Worm (Caenorhabditis elegans) whole organism, L4 larva: ENCODE data around the gene str-252.
A peak's percentile ranks its signal among the peaks of the same experiment; 100 is the strongest.

Source experiments
- aly-2 ChIP-seq: sonication (generic microtip); optimal IDR thresholded peaks from 2 replicates; lab custom pipeline; 2018; ENCODE audit warnings: missing biosample characterization, missing genetic modification characterization
- duxl-1 ChIP-seq: sonication (generic microtip); optimal IDR thresholded peaks from 2 replicates; lab custom pipeline; 2016; ENCODE audit warnings: mild to moderate bottlenecking, missing genetic modification characterization, moderate library complexity, missing compliant biosample characterization; ENCODE audit not compliant: poor library complexity
- egl-27 ChIP-seq: sonication (generic microtip); optimal IDR thresholded peaks from 3 replicates; lab custom pipeline; 2017; ENCODE audit warnings: missing biosample characterization, missing genetic modification reagents, missing genetic modification characterization
- hlh-11 ChIP-seq: fragments of 200-800 bp; sonication (Bioruptor generic); optimal IDR thresholded peaks from 2 replicates; lab custom pipeline; 2018; ENCODE audit warnings: mild to moderate bottlenecking, missing genetic modification characterization, missing compliant biosample characterization
- hmg-1.1 ChIP-seq: fragments of 200-800 bp; sonication (Bioruptor generic); IDR thresholded peaks from 2 replicates; pipeline ENCODE4 v1.3.6; 2022; ENCODE audit warnings: missing genetic modification reagents, missing genetic modification characterization, missing compliant biosample characterization
- lir-3 ChIP-seq: sonication (generic microtip); optimal IDR thresholded peaks from 2 replicates; lab custom pipeline; 2016; ENCODE audit warnings: mild to moderate bottlenecking, missing genetic modification characterization, missing compliant biosample characterization
- mep-1 ChIP-seq: fragments of 150-350 bp; sonication (generic microtip); optimal IDR thresholded peaks from 3 replicates; lab custom pipeline; 2014; ENCODE audit warnings: missing biosample characterization, missing genetic modification characterization
- skn-1 ChIP-seq: fragments of 150-350 bp; optimal IDR thresholded peaks from 2 replicates; lab custom pipeline; 2014; ENCODE audit warnings: missing biosample characterization, missing genetic modification characterization
- unc-39 ChIP-seq: sonication (generic microtip); optimal IDR thresholded peaks from 2 replicates; lab custom pipeline; 2017; ENCODE audit warnings: missing biosample characterization, missing genetic modification characterization
- unc-62 ChIP-seq, 3 experiments: fragments of 150-350 bp in 1 of 3; sonication (generic microtip); optimal IDR thresholded peaks in 2 of 3; peaks in 1 of 3; 1 replicate in 1 of 3; 2 replicates in 2 of 3; lab custom pipeline; 2014 to 2017; ENCODE audit warnings: missing biosample characterization in 3 of 3, missing genetic modification characterization in 3 of 3, missing genetic modification reagents in 3 of 3, missing genotype in 1 of 3
- zag-1 ChIP-seq: fragments of 150-350 bp; optimal IDR thresholded peaks from 2 replicates; lab custom pipeline; 2014; ENCODE audit warnings: missing biosample characterization, missing genetic modification characterization

ce11 chrV:13893583-13893982 lies 22.7 kb upstream of the str-252 start:
- TF ChIP-seq hlh-11 (tag; lab: Kevin White, UChicago) = peak; percentile 62
- TF ChIP-seq aly-2 (tag; lab: Kevin White, UChicago) = no peak
- TF ChIP-seq hmg-1.1 (GFP tag; lab: Robert Waterston, UW) = no peak
- TF ChIP-seq unc-39 (tag; lab: Kevin White, UChicago) = no peak
- no peak for TF ChIP-seq egl-27 (tag; lab: Kevin White, UChicago)
- TF ChIP-seq duxl-1 = peak; percentile 6
- no peak for TF ChIP-seq unc-62 (GFP tag; optimal IDR thresholded peaks at IDR 0.05 in 1 of 2; lab: Kevin White, UChicago)
- TF ChIP-seq unc-62 (tag; optimal IDR thresholded peaks at IDR 0.05; lab: Kevin White, UChicago) = no peak
- no peak for TF ChIP-seq mep-1 (tag; lab: Kevin White, UChicago)
- no peak for TF ChIP-seq zag-1
- TF ChIP-seq skn-1 (tag; lab: Kevin White, UChicago) = no peak
- TF ChIP-seq lir-3 = no peak
